Fruit fly (Drosophila melanogaster) whole organism, wandering third instar larva: ENCODE data around the gene heca.

Experiments used
- Abd-B ChIP-seq: fragments of >200 bp; optimal IDR thresholded peaks from 2 replicates; lab custom pipeline; 2017; ENCODE audit warnings: missing biosample characterization, missing genetic modification characterization
- CG32264 ChIP-seq: fragments of 200-800 bp; sonication (Bioruptor generic); optimal IDR thresholded peaks from 2 replicates; lab custom pipeline; 2016; ENCODE audit warnings: missing biosample characterization, missing genetic modification characterization
- CG9705 ChIP-seq: fragments of 200-800 bp; sonication (Bioruptor generic); optimal IDR thresholded peaks from 2 replicates; lab custom pipeline; 2018; ENCODE audit warnings: missing biosample characterization, mild to moderate bottlenecking, missing genetic modification characterization
- CrebA ChIP-seq: fragments of 200-800 bp; sonication (Bioruptor generic); optimal IDR thresholded peaks from 2 replicates; lab custom pipeline; 2016; ENCODE audit warnings: missing biosample characterization, mild to moderate bottlenecking, missing genetic modification characterization, borderline replicate concordance
- Dfd ChIP-seq: fragments of >200 bp; optimal IDR thresholded peaks from 2 replicates; lab custom pipeline; 2017; ENCODE audit warnings: missing biosample characterization, missing genetic modification characterization
- Dif ChIP-seq: fragments of 200-275, 200-300 bp; sonication (Bioruptor generic); optimal IDR thresholded peaks from 2 replicates; lab custom pipeline; 2018; ENCODE audit warnings: missing biosample characterization, missing genetic modification characterization; ENCODE audit not compliant: partially characterized antibody
- GATAd ChIP-seq: sonication (Bioruptor generic); optimal IDR thresholded peaks from 2 replicates; lab custom pipeline; 2016; ENCODE audit warnings: missing biosample characterization, missing genetic modification characterization
- HLH106 ChIP-seq: fragments of 200-800 bp; optimal IDR thresholded peaks from 3 replicates; lab custom pipeline; 2019; ENCODE audit warnings: missing biosample characterization, mild to moderate bottlenecking, missing genetic modification characterization, moderate library complexity
- Hnf4 ChIP-seq: fragments of 200-800 bp; sonication (Bioruptor generic); optimal IDR thresholded peaks from 2 replicates; lab custom pipeline; 2016; ENCODE audit warnings: missing biosample characterization, mild to moderate bottlenecking, missing genetic modification characterization
- Hr78 ChIP-seq: fragments of >200 bp; optimal IDR thresholded peaks from 2 replicates; lab custom pipeline; 2017; ENCODE audit warnings: missing biosample characterization, missing genetic modification characterization
- Hr83 ChIP-seq: fragments of 200-300 bp; sonication (Bioruptor generic); optimal IDR thresholded peaks from 2 replicates; lab custom pipeline; 2016; ENCODE audit warnings: missing biosample characterization, mild to moderate bottlenecking, missing genetic modification characterization, moderate library complexity; ENCODE audit not compliant: poor library complexity, severe bottlenecking
- Jra ChIP-seq: sonication (Bioruptor generic); optimal IDR thresholded peaks from 2 replicates; lab custom pipeline; 2016; ENCODE audit warnings: missing biosample characterization, missing genetic modification characterization
- Mio ChIP-seq: sonication (Bioruptor generic); optimal IDR thresholded peaks from 2 replicates; lab custom pipeline; 2016; ENCODE audit warnings: missing biosample characterization, missing genetic modification characterization
- Myc ChIP-seq: fragments of >200 bp; optimal IDR thresholded peaks from 2 replicates; lab custom pipeline; 2017
- N ChIP-seq: fragments of >200 bp; optimal IDR thresholded peaks from 2 replicates; lab custom pipeline; 2018; ENCODE audit warnings: missing biosample characterization, missing external identifiers, missing genetic modification characterization
- OdsH ChIP-seq: fragments of 200-800 bp; sonication (Bioruptor generic); optimal IDR thresholded peaks from 2 replicates; lab custom pipeline; 2016; ENCODE audit warnings: missing biosample characterization, mild to moderate bottlenecking, missing genetic modification characterization
- Rel ChIP-seq, 2 experiments: fragments of 200-800 bp; sonication (Bioruptor generic) in 1 of 2; optimal IDR thresholded peaks; 2 replicates in 1 of 2; 3 replicates in 1 of 2; lab custom pipeline; 2016 to 2019; ENCODE audit warnings: mild to moderate bottlenecking in 2 of 2, missing biosample characterization in 2 of 2, missing genetic modification characterization in 2 of 2, moderate library complexity in 1 of 2
- Vsx2 ChIP-seq: fragments of 200-300, 225-300 bp; sonication (Bioruptor generic); optimal IDR thresholded peaks from 2 replicates; lab custom pipeline; 2018; ENCODE audit warnings: missing biosample characterization, missing genetic modification characterization; ENCODE audit not compliant: partially characterized antibody
- br ChIP-seq: fragments of 200-800 bp; sonication (Bioruptor generic); optimal IDR thresholded peaks from 2 replicates; lab custom pipeline; 2016; ENCODE audit warnings: missing biosample characterization, missing genetic modification characterization
- brk ChIP-seq: fragments of 200-800 bp; sonication (Bioruptor generic); optimal IDR thresholded peaks from 2 replicates; lab custom pipeline; 2016; ENCODE audit warnings: missing biosample characterization, mild to moderate bottlenecking, missing genetic modification characterization
- dl ChIP-seq, 2 experiments: fragments of 175-275, 200-275 bp in 1 of 2; fragments of 200-275 bp in 1 of 2; sonication (Bioruptor generic); optimal IDR thresholded peaks; lab custom pipeline; 2018; ENCODE audit warnings: mild to moderate bottlenecking in 2 of 2, missing biosample characterization in 2 of 2, missing genetic modification characterization in 2 of 2, moderate library complexity in 2 of 2; ENCODE audit not compliant: partially characterized antibody in 2 of 2, insufficient read depth in 1 of 2
- dmrt93B ChIP-seq: fragments of 200-800 bp; sonication (Bioruptor generic); optimal IDR thresholded peaks from 2 replicates; lab custom pipeline; 2018; ENCODE audit warnings: missing biosample characterization, mild to moderate bottlenecking, missing genetic modification characterization
- dsf ChIP-seq: sonication (Bioruptor generic); optimal IDR thresholded peaks from 2 replicates; lab custom pipeline; 2016; ENCODE audit warnings: missing biosample characterization, missing genetic modification characterization, borderline replicate concordance
- foxo ChIP-seq, 2 experiments: fragments of 200-800 bp; sonication (Bioruptor generic); optimal IDR thresholded peaks; 2 replicates in 1 of 2; 3 replicates in 1 of 2; lab custom pipeline; 2016 to 2017; ENCODE audit warnings: missing biosample characterization in 2 of 2, missing genetic modification characterization in 2 of 2
- fru ChIP-seq: fragments of 200-800 bp; sonication (Bioruptor generic); optimal IDR thresholded peaks from 3 replicates; lab custom pipeline; 2016; ENCODE audit warnings: missing biosample characterization, mild to moderate bottlenecking, missing genetic modification characterization
- h ChIP-seq: fragments of 200-800 bp; sonication (Bioruptor generic); optimal IDR thresholded peaks from 3 replicates; lab custom pipeline; 2016; ENCODE audit warnings: missing biosample characterization, mild to moderate bottlenecking, missing genetic modification characterization
- jim ChIP-seq: fragments of 175-275, 200-325 bp; sonication (Bioruptor generic); optimal IDR thresholded peaks from 2 replicates; lab custom pipeline; 2016; ENCODE audit warnings: missing biosample characterization, mild to moderate bottlenecking, missing genetic modification characterization
- lola ChIP-seq: fragments of >200 bp; optimal IDR thresholded peaks from 2 replicates; lab custom pipeline; 2017; ENCODE audit warnings: missing biosample characterization, missing genetic modification characterization
- pan ChIP-seq: fragments of >200 bp; optimal IDR thresholded peaks from 2 replicates; lab custom pipeline; 2017
- psq ChIP-seq: fragments of 200-800 bp; sonication (Bioruptor generic); optimal IDR thresholded peaks from 3 replicates; lab custom pipeline; 2017; ENCODE audit warnings: missing biosample characterization, mild to moderate bottlenecking, missing genetic modification characterization, moderate library complexity
- rgr ChIP-seq: fragments of 200-800 bp; sonication (Bioruptor generic); optimal IDR thresholded peaks from 3 replicates; lab custom pipeline; 2016; ENCODE audit warnings: missing biosample characterization, mild to moderate bottlenecking, missing genetic modification characterization
- sage ChIP-seq: fragments of 200-800 bp; sonication (Bioruptor generic); optimal IDR thresholded peaks from 2 replicates; lab custom pipeline; 2016; ENCODE audit warnings: missing biosample characterization, mild to moderate bottlenecking, missing genetic modification characterization
- sv ChIP-seq: fragments of 200-800 bp; sonication (Bioruptor generic); optimal IDR thresholded peaks from 3 replicates; lab custom pipeline; 2016; ENCODE audit warnings: missing biosample characterization, missing genetic modification characterization
- usp ChIP-seq: fragments of >200 bp; optimal IDR thresholded peaks from 2 replicates; lab custom pipeline; 2017; ENCODE audit warnings: missing biosample characterization, missing genetic modification characterization
- woc ChIP-seq: sonication (Bioruptor generic); optimal IDR thresholded peaks from 2 replicates; lab custom pipeline; 2016; ENCODE audit warnings: missing biosample characterization, mild to moderate bottlenecking, missing genetic modification characterization

Gene heca

DNA sequence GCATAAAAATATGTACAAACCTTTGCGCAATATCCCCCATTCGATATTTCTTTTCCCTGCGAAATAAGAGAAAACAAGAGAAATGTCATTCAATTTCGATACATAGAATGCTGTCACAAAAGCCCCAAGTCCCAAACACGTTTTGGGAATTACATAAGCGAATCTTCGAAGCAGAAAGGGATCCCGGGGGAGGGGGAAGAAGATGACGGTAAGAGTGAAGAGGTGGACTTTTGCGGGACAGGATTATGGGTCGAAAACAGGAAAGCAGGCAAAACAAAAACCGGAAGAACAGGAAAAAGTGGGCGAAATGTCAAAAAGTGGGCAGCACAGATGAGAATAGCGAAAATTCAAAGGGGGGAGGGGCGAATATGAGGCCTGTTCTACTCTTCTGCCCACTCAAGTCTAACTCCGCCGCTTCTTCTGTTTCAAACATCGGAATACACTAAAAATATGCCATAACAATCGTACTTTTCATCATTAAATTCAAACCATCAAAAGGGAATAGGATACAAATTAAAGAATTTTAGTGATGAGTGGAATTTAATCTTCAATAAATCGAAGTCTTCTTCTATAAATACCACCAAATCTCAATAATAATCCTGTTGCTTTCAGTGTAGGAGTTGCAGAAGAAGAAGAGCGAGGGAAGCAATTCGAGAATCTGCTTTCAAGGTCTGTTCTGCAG lies 5.4 kb upstream of the heca start (continued):
- peak; percentile 94 for TF ChIP-seq woc (GFP tag; lab: Kevin White, UChicago)

DNA sequence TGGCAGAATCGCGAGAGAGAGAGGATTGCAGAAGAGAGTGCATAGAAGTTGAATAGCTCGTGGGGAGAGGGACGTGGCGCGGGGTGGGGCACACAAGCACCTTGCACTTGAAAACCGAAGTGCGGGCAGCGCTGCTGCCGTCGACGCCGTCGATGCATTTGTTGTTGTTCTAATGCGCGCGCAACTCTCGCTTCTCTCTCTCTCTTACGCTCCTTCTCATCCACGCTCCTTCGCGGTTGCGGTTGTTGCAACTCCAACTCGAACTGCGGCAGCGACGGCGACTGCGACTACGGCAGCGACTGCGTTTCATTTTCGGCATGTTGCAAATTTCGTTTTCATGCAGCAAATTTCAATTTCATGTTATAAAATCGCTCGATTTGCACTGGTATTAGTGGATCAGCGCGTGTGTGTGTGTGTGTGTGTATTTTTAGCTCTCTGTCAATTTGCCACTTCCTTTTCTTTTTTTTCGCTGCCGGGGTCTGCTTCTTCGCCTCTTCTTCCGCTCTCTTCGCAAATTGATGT lies 4.8 kb upstream of the heca start:
- TF ChIP-seq Dif (GFP tag; lab: Kevin White, UChicago) (peak; percentile 65), dl (GFP tag; optimal IDR thresholded peaks at IDR 0.05; lab: Kevin White, UChicago; ENCODE audit: insufficient read depth in 1 of 2, partially characterized antibody in 2 of 2) (peak; percentile 46 to 64), Vsx2 (GFP tag; lab: Kevin White, UChicago) (peak; percentile 27), Dfd (GFP tag; lab: Kevin White, UChicago) (peak; percentile 7), jim (GFP tag; lab: Kevin White, UChicago) (peak; percentile 64), woc (GFP tag; lab: Kevin White, UChicago) (no peak), Rel (GFP tag; optimal IDR thresholded peaks at IDR 0.05; lab: Kevin White, UChicago) (no peak), Rel (tag; optimal IDR thresholded peaks at IDR 0.05; lab: Kevin White, UChicago) (no peak), psq (GFP tag; lab: Kevin White, UChicago) (peak; percentile 76)

DNA sequence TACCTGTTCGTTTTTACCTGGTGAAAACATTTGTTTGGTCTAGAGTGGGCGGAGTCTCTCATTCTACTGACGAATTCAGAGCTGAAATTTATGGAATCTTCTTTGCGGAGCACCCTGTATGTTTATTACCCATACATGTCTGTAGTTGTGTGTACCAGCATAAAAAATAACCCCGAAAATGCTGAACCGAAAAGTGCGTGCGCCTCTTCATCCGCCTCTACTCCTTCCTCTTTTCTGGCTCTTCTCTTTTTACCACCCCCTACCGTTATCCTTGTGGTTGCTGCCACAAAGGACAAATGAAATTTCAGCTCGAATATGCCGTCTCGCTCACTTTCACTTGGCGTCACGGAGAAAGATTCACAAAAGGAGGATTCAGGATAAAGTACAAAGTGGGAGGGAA lies 3.8 kb upstream of the heca start:
- TF ChIP-seq HLH106 (tag; lab: Kevin White, UChicago) (peak; percentile 2), Vsx2 (GFP tag; lab: Kevin White, UChicago) (no peak), rgr (GFP tag; lab: Kevin White, UChicago) (peak; percentile 12)
- TF ChIP-seq, all 38 proteins: peak for 2

dm6 chr3R:30275970-30276369 lies 1.8 kb upstream of the heca start:
- no peak for TF ChIP-seq Vsx2 (GFP tag; lab: Kevin White, UChicago)
- TF ChIP-seq Hnf4 (GFP tag; lab: Kevin White, UChicago) = no peak
- TF ChIP-seq Dfd (GFP tag; lab: Kevin White, UChicago) = no peak
- TF ChIP-seq h (GFP tag; lab: Kevin White, UChicago) = no peak
- no peak for TF ChIP-seq N (GFP tag; lab: Kevin White, UChicago)
- TF ChIP-seq brk (GFP tag; lab: Kevin White, UChicago) = no peak
- no peak for TF ChIP-seq HLH106 (tag; lab: Kevin White, UChicago)
- no peak for TF ChIP-seq usp (GFP tag; lab: Kevin White, UChicago)
- no peak for TF ChIP-seq sv
- no peak for TF ChIP-seq foxo (GFP tag; optimal IDR thresholded peaks at IDR 0.05; lab: Kevin White, UChicago)
- TF ChIP-seq jim (GFP tag; lab: Kevin White, UChicago) = no peak
- no peak for TF ChIP-seq dmrt93B (GFP tag; lab: Kevin White, UChicago)

DNA sequence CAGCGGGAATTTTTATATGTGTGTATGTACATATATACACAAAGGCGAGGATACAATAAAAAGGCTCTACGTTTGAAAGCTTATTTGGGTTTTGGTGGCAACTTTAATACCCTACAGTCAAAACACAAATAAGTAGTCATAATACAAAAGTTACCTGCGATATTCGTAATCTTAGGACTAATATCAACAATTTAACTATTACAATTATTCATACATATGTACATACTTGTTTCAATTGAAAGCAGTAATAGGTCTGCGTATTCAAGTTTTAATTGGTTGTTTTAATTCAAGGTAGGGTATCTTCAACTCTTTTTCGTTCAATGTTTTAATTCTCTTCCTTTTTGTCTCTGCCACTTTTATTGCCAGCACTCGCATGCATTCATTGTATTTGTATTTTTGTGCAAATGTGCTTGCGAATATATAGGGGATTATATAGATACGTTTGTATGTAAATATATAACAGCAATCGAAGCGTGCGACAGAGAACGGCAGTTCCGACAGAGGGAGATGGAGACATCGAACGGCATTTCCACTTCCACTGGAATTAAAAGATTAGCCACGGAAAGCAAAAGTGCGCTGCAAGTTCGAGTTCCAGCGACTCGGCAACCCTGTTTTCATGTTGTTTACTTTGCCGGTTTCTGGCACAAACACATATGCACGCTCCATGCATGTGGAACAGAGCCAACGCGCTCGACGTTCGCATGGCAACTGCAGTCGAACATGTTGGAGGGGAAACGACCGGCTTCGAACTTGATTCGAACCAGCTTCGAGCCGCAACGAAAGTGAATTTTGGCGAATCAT lies 1.1 kb upstream of the heca start:
- TF ChIP-seq dsf (no peak), fru (peak; percentile 91), Vsx2 (GFP tag; lab: Kevin White, UChicago) (peak; percentile 83), CG9705 (GFP tag; lab: Kevin White, UChicago) (peak; percentile 84), GATAd (no peak), h (GFP tag; lab: Kevin White, UChicago) (peak; percentile 92), rgr (GFP tag; lab: Kevin White, UChicago) (peak; percentile 84), Mio (GFP tag; lab: Kevin White, UChicago) (peak; percentile 54), pan (lab: Kevin White, UChicago) (no peak), woc (GFP tag; lab: Kevin White, UChicago) (peak; percentile 94), Abd-B (GFP tag; lab: Kevin White, UChicago) (no peak), usp (GFP tag; lab: Kevin White, UChicago) (no peak), Hr83 (peak; percentile 65), Dfd (GFP tag; lab: Kevin White, UChicago) (peak; percentile 30), Rel (GFP tag; optimal IDR thresholded peaks at IDR 0.05; lab: Kevin White, UChicago) (no peak), Rel (tag; optimal IDR thresholded peaks at IDR 0.05; lab: Kevin White, UChicago) (peak; percentile 67), OdsH (GFP tag; lab: Kevin White, UChicago) (peak; percentile 87), CrebA (peak; percentile 54), dmrt93B (GFP tag; lab: Kevin White, UChicago) (peak; percentile 83), dl (GFP tag; optimal IDR thresholded peaks at IDR 0.05; lab: Kevin White, UChicago; ENCODE audit: insufficient read depth in 1 of 2, partially characterized antibody in 2 of 2) (no peak), jim (GFP tag; lab: Kevin White, UChicago) (no peak), lola (GFP tag; lab: Kevin White, UChicago) (no peak), Hr78 (no peak), br (GFP tag; lab: Kevin White, UChicago) (peak; percentile 84), psq (GFP tag; lab: Kevin White, UChicago) (peak; percentile 95), sage (GFP tag; lab: Kevin White, UChicago) (peak; percentile 70), CG32264 (GFP tag; lab: Kevin White, UChicago) (peak; percentile 38), sv (peak; percentile 27), Jra (peak; percentile 29), Myc (lab: Kevin White, UChicago) (peak; percentile 2)
